Fruit fly (Drosophila melanogaster): Measurements from ENCODE around the gene CG6479.

DNA sequence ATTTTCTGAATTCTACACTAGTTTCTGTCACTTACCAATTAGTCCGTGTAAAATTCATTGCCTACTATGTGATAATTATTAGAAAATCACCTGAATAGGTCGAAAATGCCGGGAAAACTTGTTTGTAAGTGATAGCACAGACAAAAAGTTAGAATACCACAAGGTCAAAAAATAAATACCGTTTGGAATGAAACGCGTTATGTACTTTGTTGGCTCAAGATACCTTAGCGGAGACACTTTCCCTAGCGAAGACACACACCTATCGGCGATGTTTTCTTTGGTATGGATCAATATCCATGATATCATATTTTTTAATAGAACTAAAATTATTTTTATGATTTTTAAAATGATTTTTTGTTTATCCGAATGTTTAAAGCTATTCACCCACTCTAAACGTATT lies at the start of gene CG6479:
- TF ChIP-seq psq (optimal IDR thresholded peaks at IDR 0.05) (no peak), Dll (optimal IDR thresholded peaks at IDR 0.05) (no peak), usp (GFP tag; optimal IDR thresholded peaks at IDR 0.05) (no peak), CG8478 (optimal IDR thresholded peaks at IDR 0.05) (no peak), pan (optimal IDR thresholded peaks at IDR 0.05) (no peak)

All from whole organism.